Worm (Caenorhabditis elegans) whole organism, late embryonic: ENCODE data around the gene Y42A5A.3.

Experiments used
- C38D4.7 ChIP-seq: fragments of 200-800 bp; sonication (Bioruptor generic); optimal IDR thresholded peaks from 2 replicates; lab custom pipeline; 2018; ENCODE audit warnings: mild to moderate bottlenecking, missing genetic modification characterization, moderate library complexity, missing compliant biosample characterization
- F13H6.1 ChIP-seq: sonication (generic microtip); optimal IDR thresholded peaks from 2 replicates; lab custom pipeline; 2016; ENCODE audit warnings: missing genetic modification characterization, missing compliant biosample characterization
- K02D7.2 ChIP-seq: sonication (generic microtip); optimal IDR thresholded peaks from 2 replicates; lab custom pipeline; 2017; ENCODE audit warnings: mild to moderate bottlenecking, missing genetic modification characterization, missing compliant biosample characterization
- T23F11.4 ChIP-seq: fragments of 200-800 bp; sonication (Bioruptor generic); optimal IDR thresholded peaks from 2 replicates; lab custom pipeline; 2018; ENCODE audit warnings: mild to moderate bottlenecking, missing genetic modification characterization, missing compliant biosample characterization
- Y22D7AL.16 ChIP-seq: sonication (generic microtip); optimal IDR thresholded peaks from 2 replicates; lab custom pipeline; 2016; ENCODE audit warnings: missing genetic modification characterization, missing compliant biosample characterization
- ama-1 ChIP-seq: fragments of 150-350 bp; optimal IDR thresholded peaks from 2 replicates; lab custom pipeline; 2014
- ceh-18 ChIP-seq: sonication (generic microtip); optimal IDR thresholded peaks from 2 replicates; lab custom pipeline; 2016; ENCODE audit warnings: missing genetic modification characterization, missing compliant biosample characterization
- ceh-19 ChIP-seq: fragments of 200-800 bp; sonication (Bioruptor generic); optimal IDR thresholded peaks from 2 replicates; lab custom pipeline; 2018; ENCODE audit warnings: mild to moderate bottlenecking, missing genetic modification characterization, missing compliant biosample characterization
- ceh-2 ChIP-seq: sonication (generic microtip); optimal IDR thresholded peaks from 2 replicates; lab custom pipeline; 2016; ENCODE audit warnings: missing genotype, missing genetic modification characterization, missing compliant biosample characterization
- ceh-24 ChIP-seq: sonication (generic microtip); optimal IDR thresholded peaks from 2 replicates; lab custom pipeline; 2016; ENCODE audit warnings: mild to moderate bottlenecking, missing genetic modification characterization, missing compliant biosample characterization
- ceh-30 ChIP-seq: fragments of 150-350 bp; optimal IDR thresholded peaks from 2 replicates; lab custom pipeline; 2014; ENCODE audit warnings: missing biosample characterization, missing genetic modification characterization
- ceh-34 ChIP-seq: sonication (generic microtip); optimal IDR thresholded peaks from 2 replicates; lab custom pipeline; 2016; ENCODE audit warnings: mild to moderate bottlenecking, missing genetic modification characterization, missing compliant biosample characterization
- ceh-45 ChIP-seq: fragments of 200-800 bp; sonication (Bioruptor generic); IDR thresholded peaks from 2 replicates; pipeline ENCODE4 v1.3.6; 2022; ENCODE audit warnings: missing genetic modification reagents, missing genetic modification characterization, missing compliant biosample characterization
- ceh-48 ChIP-seq: sonication (generic microtip); optimal IDR thresholded peaks from 2 replicates; lab custom pipeline; 2016; ENCODE audit warnings: missing genetic modification characterization, inconsistent platforms, missing compliant biosample characterization
- ceh-9 ChIP-seq: sonication (generic microtip); optimal IDR thresholded peaks from 2 replicates; lab custom pipeline; 2016; ENCODE audit warnings: mild to moderate bottlenecking, missing genetic modification characterization, inconsistent platforms, missing compliant biosample characterization
- che-1 ChIP-seq: sonication (generic microtip); optimal IDR thresholded peaks from 2 replicates; lab custom pipeline; 2016; ENCODE audit warnings: mild to moderate bottlenecking, missing genetic modification characterization, missing compliant biosample characterization
- dmd-4 ChIP-seq: sonication (generic microtip); optimal IDR thresholded peaks from 2 replicates; lab custom pipeline; 2016; ENCODE audit warnings: borderline replicate concordance, missing genetic modification characterization, missing compliant biosample characterization
- dve-1 ChIP-seq: sonication (generic microtip); optimal IDR thresholded peaks from 2 replicates; lab custom pipeline; 2017; ENCODE audit warnings: antibody characterized with exemption, mild to moderate bottlenecking, missing genetic modification characterization, missing compliant biosample characterization
- elt-4 ChIP-seq: sonication (generic microtip); optimal IDR thresholded peaks from 2 replicates; lab custom pipeline; 2016; ENCODE audit warnings: missing genetic modification characterization, missing compliant biosample characterization
- ets-4 ChIP-seq: sonication (generic microtip); optimal IDR thresholded peaks from 2 replicates; lab custom pipeline; 2016; ENCODE audit warnings: missing genetic modification characterization, missing compliant biosample characterization
- fax-1 ChIP-seq: sonication (generic microtip); optimal IDR thresholded peaks from 2 replicates; lab custom pipeline; 2016; ENCODE audit warnings: missing genotype, missing genetic modification characterization, missing compliant biosample characterization
- hlh-15 ChIP-seq: sonication (generic microtip); optimal IDR thresholded peaks from 2 replicates; lab custom pipeline; 2016; ENCODE audit warnings: missing genetic modification characterization, missing compliant biosample characterization
- hlh-30 ChIP-seq: sonication (generic microtip); optimal IDR thresholded peaks from 2 replicates; lab custom pipeline; 2017; ENCODE audit warnings: antibody characterized with exemption, missing genetic modification characterization, missing compliant biosample characterization; ENCODE audit not compliant: insufficient read depth
- madf-2 ChIP-seq: sonication (generic microtip); optimal IDR thresholded peaks from 2 replicates; lab custom pipeline; 2017; ENCODE audit warnings: missing genetic modification characterization, missing compliant biosample characterization
- mec-3 ChIP-seq: sonication (generic microtip); optimal IDR thresholded peaks from 2 replicates; lab custom pipeline; 2016; ENCODE audit warnings: borderline replicate concordance, missing genetic modification characterization, missing compliant biosample characterization
- nfya-1 ChIP-seq: sonication (generic microtip); optimal IDR thresholded peaks from 2 replicates; lab custom pipeline; 2017; ENCODE audit warnings: missing genetic modification characterization, mild to moderate bottlenecking, missing compliant biosample characterization, antibody characterized with exemption, moderate library complexity
- nhr-11 ChIP-seq: fragments of 150-350 bp; optimal IDR thresholded peaks from 2 replicates; lab custom pipeline; 2014; ENCODE audit warnings: missing biosample characterization, missing genetic modification characterization
- npax-4 ChIP-seq: sonication (generic microtip); optimal IDR thresholded peaks from 2 replicates; lab custom pipeline; 2016; ENCODE audit warnings: missing genetic modification characterization, missing compliant biosample characterization
- odd-2 ChIP-seq: sonication (generic microtip); optimal IDR thresholded peaks from 2 replicates; lab custom pipeline; 2017; ENCODE audit warnings: antibody characterized with exemption, mild to moderate bottlenecking, missing genetic modification characterization, missing compliant biosample characterization
- pha-4 ChIP-seq: fragments of 150-350 bp; optimal IDR thresholded peaks from 2 replicates; lab custom pipeline; 2018; ENCODE audit warnings: missing biosample characterization, missing genetic modification reagents, missing genetic modification characterization
- pros-1 ChIP-seq: fragments of 150-350 bp; optimal IDR thresholded peaks from 2 replicates; lab custom pipeline; 2014; ENCODE audit warnings: missing biosample characterization, missing genetic modification reagents, missing genetic modification characterization
- ref-2 ChIP-seq: sonication (generic microtip); optimal IDR thresholded peaks from 2 replicates; lab custom pipeline; 2016; ENCODE audit warnings: missing genetic modification characterization, missing compliant biosample characterization
- rnt-1 ChIP-seq: sonication (generic microtip); optimal IDR thresholded peaks from 2 replicates; lab custom pipeline; 2016; ENCODE audit warnings: missing genetic modification characterization, missing compliant biosample characterization
- sdc-2 ChIP-seq: sonication (generic microtip); optimal IDR thresholded peaks from 2 replicates; lab custom pipeline; 2016; ENCODE audit warnings: missing genotype, missing genetic modification characterization, missing compliant biosample characterization
- sox-2 ChIP-seq: fragments of 200-800 bp; sonication (Bioruptor generic); IDR thresholded peaks from 2 replicates; pipeline ENCODE4 v1.3.6; 2022; ENCODE audit warnings: missing genetic modification reagents, missing genetic modification characterization, missing compliant biosample characterization
- sox-4 ChIP-seq: sonication (generic microtip); optimal IDR thresholded peaks from 2 replicates; lab custom pipeline; 2017; ENCODE audit warnings: mild to moderate bottlenecking, missing genetic modification characterization, inconsistent platforms, missing compliant biosample characterization
- syd-9 ChIP-seq: sonication (generic microtip); optimal IDR thresholded peaks from 2 replicates; lab custom pipeline; 2016; ENCODE audit warnings: mild to moderate bottlenecking, missing genetic modification characterization, moderate library complexity, missing compliant biosample characterization
- tbx-7 ChIP-seq: sonication (generic microtip); optimal IDR thresholded peaks from 2 replicates; lab custom pipeline; 2016; ENCODE audit warnings: missing genotype, missing genetic modification characterization, missing compliant biosample characterization
- unc-3 ChIP-seq, 2 experiments: fragments of 200-800 bp in 1 of 2; sonication (Bioruptor generic) in 1 of 2; sonication (generic microtip) in 1 of 2; conservative IDR thresholded peaks in 1 of 2; optimal IDR thresholded peaks in 1 of 2; 2 replicates each; pipeline versions ENCODE4 v1.3.6 to Lab custom; 2016 to 2022; ENCODE audit warnings: missing compliant biosample characterization in 2 of 2, missing genetic modification characterization in 2 of 2, missing genetic modification reagents in 1 of 2
- unc-42 ChIP-seq: sonication (generic microtip); optimal IDR thresholded peaks from 2 replicates; lab custom pipeline; 2016; ENCODE audit warnings: missing genotype, missing genetic modification characterization, missing compliant biosample characterization
- unc-86 ChIP-seq: sonication (generic microtip); optimal IDR thresholded peaks from 2 replicates; lab custom pipeline; 2016; ENCODE audit warnings: missing genetic modification characterization, missing compliant biosample characterization
- zip-5 ChIP-seq: sonication (generic microtip); optimal IDR thresholded peaks from 2 replicates; lab custom pipeline; 2016; ENCODE audit warnings: missing genetic modification characterization, missing compliant biosample characterization
- ztf-16 ChIP-seq: sonication (generic microtip); optimal IDR thresholded peaks from 2 replicates; lab custom pipeline; 2017; ENCODE audit warnings: missing genetic modification characterization, missing compliant biosample characterization

Gene Y42A5A.3

ce11 chrV:11095873-11096272, at the start of gene Y42A5A.3:
TSS of gene Y42A5A.3 (minus strand) at chrV:11095973.
- TF ChIP-seq F13H6.1 (tag; lab: Kevin White, UChicago) = no peak
- TF ChIP-seq ceh-9 = no peak
- no peak for TF ChIP-seq sdc-2 (tag; lab: Kevin White, UChicago)
- no peak for TF ChIP-seq ceh-48
- no peak for TF ChIP-seq T23F11.4 (GFP tag; lab: Kevin White, UChicago)
- TF ChIP-seq ceh-19 (GFP tag; lab: Kevin White, UChicago) = no peak
- TF ChIP-seq pha-4 = no peak

DNA sequence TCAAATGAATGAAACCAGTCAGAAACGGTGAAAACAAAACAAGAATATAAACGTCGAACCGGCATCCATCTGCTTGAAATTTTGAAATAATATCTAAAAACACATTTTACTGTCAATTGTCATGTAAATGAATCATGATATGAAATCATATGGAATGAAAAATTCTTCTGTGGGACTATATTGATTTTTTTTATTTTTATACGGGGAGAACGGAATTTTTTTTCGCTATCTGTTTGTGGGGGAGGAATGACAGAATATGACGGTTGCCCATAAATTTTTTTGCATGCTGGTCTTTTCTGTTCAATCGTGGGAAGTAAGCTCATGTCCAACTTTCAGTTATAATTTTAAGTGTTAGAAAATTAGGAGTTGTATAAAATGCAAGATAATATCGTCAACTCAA, 48.9 kb upstream of the Y42A5A.3 start, which contains the start of gene C06H2.7:
TSS of gene C06H2.7 (minus strand) at position 101 of the 400 bp plus-strand sequence.
- TF ChIP-seq sdc-2 (tag; lab: Kevin White, UChicago) = no peak

DNA sequence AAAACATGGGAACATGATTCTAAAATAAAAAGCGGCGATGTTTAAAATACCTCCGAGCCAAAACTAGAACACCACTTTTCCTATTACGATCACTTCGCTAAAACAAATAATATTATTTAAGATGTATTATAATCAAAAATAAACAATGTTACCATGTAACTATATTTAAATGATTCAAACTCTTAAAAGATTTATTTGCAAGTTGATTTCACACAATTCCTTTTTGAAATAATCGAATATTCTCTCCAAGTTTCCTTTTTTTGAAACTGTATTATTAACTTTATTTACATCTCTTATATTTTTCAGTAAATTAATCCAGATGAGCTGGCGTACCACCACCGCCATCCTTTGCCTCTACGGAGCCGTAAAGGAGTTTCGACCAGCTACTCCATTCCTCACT, 45.4 kb upstream of the Y42A5A.3 start, which contains the start of gene folt-1:
TSS of gene folt-1 (plus strand) at position 301 of the 400 bp plus-strand sequence.
- no peak for TF ChIP-seq ztf-16 (tag; lab: Kevin White, UChicago)
- TF ChIP-seq ceh-30 (tag; lab: Kevin White, UChicago) = no peak
- no peak for TF ChIP-seq pros-1 (tag; lab: Kevin White, UChicago)
- TF ChIP-seq dve-1 = no peak
- no peak for TF ChIP-seq elt-4 (tag; lab: Kevin White, UChicago)
- no peak for TF ChIP-seq ets-4 (tag; lab: Kevin White, UChicago)
- TF ChIP-seq hlh-30 (tag; lab: Kevin White, UChicago) = no peak
- no peak for TF ChIP-seq mec-3 (tag; lab: Kevin White, UChicago)
- no peak for TF ChIP-seq zip-5
- no peak for TF ChIP-seq sox-2
- TF ChIP-seq syd-9 (tag; lab: Kevin White, UChicago) = no peak
- no peak for TF ChIP-seq ceh-24 (tag; lab: Kevin White, UChicago)
- TF ChIP-seq che-1 (tag; lab: Kevin White, UChicago) = no peak
- TF ChIP-seq fax-1 = no peak
- no peak for TF ChIP-seq hlh-15 (tag; lab: Kevin White, UChicago)
- no peak for TF ChIP-seq rnt-1
- no peak for TF ChIP-seq C38D4.7 (GFP tag; lab: Kevin White, UChicago)
- TF ChIP-seq unc-86 = no peak

ce11 chrV:11140326-11140725, 44.6 kb upstream of the Y42A5A.3 start:
- no peak for TF ChIP-seq sox-2
- no peak for TF ChIP-seq unc-3 (GFP tag; conservative IDR thresholded peaks at IDR 0.05; lab: Robert Waterston, UW)
- no peak for TF ChIP-seq unc-3 (tag; optimal IDR thresholded peaks at IDR 0.05; lab: Kevin White, UChicago)
- TF ChIP-seq ceh-18 (tag; lab: Kevin White, UChicago) = peak; percentile 60
- peak; percentile 3 for TF ChIP-seq unc-42 (tag; lab: Kevin White, UChicago)
- no peak for TF ChIP-seq ceh-45 (GFP tag; lab: Robert Waterston, UW)
- TF ChIP-seq ceh-30 (tag; lab: Kevin White, UChicago) = no peak
- TF ChIP-seq ceh-34 = no peak
- TF ChIP-seq tbx-7 (tag; lab: Kevin White, UChicago) = no peak
- TF ChIP-seq ref-2 (tag; lab: Kevin White, UChicago) = no peak
- no peak for TF ChIP-seq sox-4 (tag; lab: Kevin White, UChicago)
- no peak for TF ChIP-seq ceh-24 (tag; lab: Kevin White, UChicago)
- TF ChIP-seq pha-4 = no peak
- TF ChIP-seq, all 69 proteins: peak for 2

DNA sequence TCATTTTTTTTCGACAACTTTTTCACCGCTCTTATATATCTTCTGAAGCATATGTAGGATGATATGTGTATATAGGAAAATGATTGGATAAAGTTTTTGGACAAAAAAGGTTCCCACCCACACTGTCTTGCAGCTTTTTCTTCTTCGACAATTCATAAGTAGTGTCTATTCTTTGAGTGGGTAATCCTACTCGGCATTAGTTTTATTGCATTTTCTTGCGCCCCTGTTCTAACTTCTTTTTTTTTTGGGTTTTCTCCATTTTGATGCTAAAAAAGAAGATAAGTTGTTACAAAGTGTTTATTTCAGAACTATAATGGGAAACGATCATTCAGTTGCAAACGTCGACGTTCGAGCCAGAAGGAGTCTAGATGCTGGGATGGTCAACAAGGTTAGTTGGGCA, 38.5 kb upstream of the Y42A5A.3 start, which contains the start of gene glb-3:
TSS of gene glb-3 (plus strand) at position 301 of the 400 bp plus-strand sequence.
- TF ChIP-seq dmd-4 = no peak
- TF ChIP-seq K02D7.2 (tag; lab: Kevin White, UChicago) = no peak
- TF ChIP-seq tbx-7 (tag; lab: Kevin White, UChicago) = no peak
- TF ChIP-seq ceh-2 (tag; lab: Kevin White, UChicago) = no peak
- no peak for TF ChIP-seq ref-2 (tag; lab: Kevin White, UChicago)
- TF ChIP-seq unc-86 = no peak
- TF ChIP-seq pros-1 (tag; lab: Kevin White, UChicago) = no peak
- no peak for TF ChIP-seq odd-2 (tag; lab: Kevin White, UChicago)
- no peak for TF ChIP-seq ceh-34
- no peak for TF ChIP-seq ama-1
- TF ChIP-seq npax-4 = no peak
- TF ChIP-seq nfya-1 (tag; lab: Kevin White, UChicago) = no peak
- TF ChIP-seq madf-2 = no peak
- no peak for TF ChIP-seq ceh-19 (GFP tag; lab: Kevin White, UChicago)
- no peak for TF ChIP-seq hlh-15 (tag; lab: Kevin White, UChicago)
- no peak for TF ChIP-seq sox-4 (tag; lab: Kevin White, UChicago)
- TF ChIP-seq mec-3 (tag; lab: Kevin White, UChicago) = no peak
- no peak for TF ChIP-seq fax-1
- TF ChIP-seq nhr-11 (tag; lab: Kevin White, UChicago) = no peak
- TF ChIP-seq Y22D7AL.16 = no peak
